Worm (Caenorhabditis elegans) whole organism, late embryonic: ENCODE measurements around the gene T20B3.1.

Experiments used
- ama-1 ChIP-seq: fragments of 150-350 bp; optimal IDR thresholded peaks from 2 replicates; lab custom pipeline; 2014
- dmd-4 ChIP-seq: sonication (generic microtip); optimal IDR thresholded peaks from 2 replicates; lab custom pipeline; 2016; ENCODE audit warnings: borderline replicate concordance, missing genetic modification characterization, missing compliant biosample characterization
- elt-2 ChIP-seq: sonication (generic microtip); optimal IDR thresholded peaks from 2 replicates; lab custom pipeline; 2016; ENCODE audit warnings: missing genetic modification reagents, missing genetic modification characterization, missing compliant biosample characterization
- eyg-1 ChIP-seq: sonication (generic microtip); optimal IDR thresholded peaks from 2 replicates; lab custom pipeline; 2016; ENCODE audit warnings: missing genotype, missing genetic modification characterization, missing compliant biosample characterization
- pha-4 ChIP-seq: fragments of 150-350 bp; optimal IDR thresholded peaks from 2 replicates; lab custom pipeline; 2018; ENCODE audit warnings: missing biosample characterization, missing genetic modification reagents, missing genetic modification characterization
- ref-2 ChIP-seq: sonication (generic microtip); optimal IDR thresholded peaks from 2 replicates; lab custom pipeline; 2016; ENCODE audit warnings: missing genetic modification characterization, missing compliant biosample characterization
- sox-2 ChIP-seq: fragments of 200-800 bp; sonication (Bioruptor generic); IDR thresholded peaks from 2 replicates; pipeline ENCODE4 v1.3.6; 2022; ENCODE audit warnings: missing genetic modification reagents, missing genetic modification characterization, missing compliant biosample characterization
- syd-9 ChIP-seq: sonication (generic microtip); optimal IDR thresholded peaks from 2 replicates; lab custom pipeline; 2016; ENCODE audit warnings: mild to moderate bottlenecking, missing genetic modification characterization, moderate library complexity, missing compliant biosample characterization
- tbx-2 ChIP-seq: sonication (generic microtip); optimal IDR thresholded peaks from 2 replicates; lab custom pipeline; 2016; ENCODE audit warnings: missing genetic modification characterization, missing compliant biosample characterization

ce11 chrV:16834989-16835388, 19.6 kb downstream of the T20B3.1 start, which contains the start of gene tni-3:
- TF ChIP-seq dmd-4 (tag; lab: Kevin White, UChicago) (no peak), pha-4 (tag; lab: Kevin White, UChicago) (no peak), eyg-1 (no peak), elt-2 (tag; lab: Kevin White, UChicago) (no peak), sox-2 (GFP tag; lab: Robert Waterston, UW) (no peak), syd-9 (tag; lab: Kevin White, UChicago) (no peak), ref-2 (tag; lab: Kevin White, UChicago) (no peak), ama-1 (no peak), tbx-2 (tag; lab: Kevin White, UChicago) (no peak)
